Worm (Caenorhabditis elegans) whole organism, midembryonic: ENCODE results near the gene Y11D7A.7.
"Not testable (repeated sequence)": the region's sequence is repeated elsewhere in the genome, so short reads cannot be mapped to it uniquely, and the experiment has no call there.

Experiments
- klf-2 ChIP-seq: fragments of 200-800 bp; sonication (Bioruptor generic); conservative IDR thresholded peaks from 2 replicates; pipeline ENCODE4 v1.3.6; 2022; ENCODE audit warnings: missing genetic modification reagents, missing genetic modification characterization, missing compliant biosample characterization
- med-1 ChIP-seq: sonication (generic microtip); optimal IDR thresholded peaks from 2 replicates; lab custom pipeline; 2017; ENCODE audit warnings: missing genetic modification characterization, mild to moderate bottlenecking, missing compliant biosample characterization, antibody characterized with exemption, missing genetic modification reagents; ENCODE audit not compliant: insufficient read depth
- tab-1 ChIP-seq: fragments of 200-800 bp; sonication (Bioruptor generic); IDR thresholded peaks from 2 replicates; pipeline ENCODE4 v1.3.6; 2022; ENCODE audit warnings: missing genetic modification characterization, missing compliant biosample characterization
- ztf-29 ChIP-seq: fragments of 200-800 bp; sonication (Bioruptor generic); IDR thresholded peaks from 2 replicates; pipeline ENCODE4 v1.3.6; 2022; ENCODE audit warnings: missing genetic modification reagents, missing genetic modification characterization, missing compliant biosample characterization

- not testable (repeated sequence) for TF ChIP-seq tab-1 (GFP tag; lab: Robert Waterston, UW); klf-2 (GFP tag; lab: Robert Waterston, UW); ztf-29 (GFP tag; lab: Robert Waterston, UW); med-1 (GFP tag; lab: Kevin White, UChicago)
Measured at ce11 chrIV:9249219-9249618, at the start of gene Y11D7A.7.
